Fruit fly (Drosophila melanogaster) whole organism, wandering third instar larva: ENCODE results near the gene PGAP2.

ENCODE experiments used
- Abd-B ChIP-seq: fragments of >200 bp; optimal IDR thresholded peaks from 2 replicates; lab custom pipeline; 2017; ENCODE audit warnings: missing biosample characterization, missing genetic modification characterization
- CG32264 ChIP-seq: fragments of 200-800 bp; sonication (Bioruptor generic); optimal IDR thresholded peaks from 2 replicates; lab custom pipeline; 2016; ENCODE audit warnings: missing biosample characterization, missing genetic modification characterization
- CG9705 ChIP-seq: fragments of 200-800 bp; sonication (Bioruptor generic); optimal IDR thresholded peaks from 2 replicates; lab custom pipeline; 2018; ENCODE audit warnings: missing biosample characterization, mild to moderate bottlenecking, missing genetic modification characterization
- CrebA ChIP-seq: fragments of 200-800 bp; sonication (Bioruptor generic); optimal IDR thresholded peaks from 2 replicates; lab custom pipeline; 2016; ENCODE audit warnings: missing biosample characterization, mild to moderate bottlenecking, missing genetic modification characterization, borderline replicate concordance
- Dfd ChIP-seq: fragments of >200 bp; optimal IDR thresholded peaks from 2 replicates; lab custom pipeline; 2017; ENCODE audit warnings: missing biosample characterization, missing genetic modification characterization
- Dif ChIP-seq: fragments of 200-275, 200-300 bp; sonication (Bioruptor generic); optimal IDR thresholded peaks from 2 replicates; lab custom pipeline; 2018; ENCODE audit warnings: missing biosample characterization, missing genetic modification characterization; ENCODE audit not compliant: partially characterized antibody
- GATAd ChIP-seq: sonication (Bioruptor generic); optimal IDR thresholded peaks from 2 replicates; lab custom pipeline; 2016; ENCODE audit warnings: missing biosample characterization, missing genetic modification characterization
- HLH106 ChIP-seq: fragments of 200-800 bp; optimal IDR thresholded peaks from 3 replicates; lab custom pipeline; 2019; ENCODE audit warnings: missing biosample characterization, mild to moderate bottlenecking, missing genetic modification characterization, moderate library complexity
- Hnf4 ChIP-seq: fragments of 200-800 bp; sonication (Bioruptor generic); optimal IDR thresholded peaks from 2 replicates; lab custom pipeline; 2016; ENCODE audit warnings: missing biosample characterization, mild to moderate bottlenecking, missing genetic modification characterization
- Hr78 ChIP-seq: fragments of >200 bp; optimal IDR thresholded peaks from 2 replicates; lab custom pipeline; 2017; ENCODE audit warnings: missing biosample characterization, missing genetic modification characterization
- Hr83 ChIP-seq: fragments of 200-300 bp; sonication (Bioruptor generic); optimal IDR thresholded peaks from 2 replicates; lab custom pipeline; 2016; ENCODE audit warnings: missing biosample characterization, mild to moderate bottlenecking, missing genetic modification characterization, moderate library complexity; ENCODE audit not compliant: poor library complexity, severe bottlenecking
- Jra ChIP-seq: sonication (Bioruptor generic); optimal IDR thresholded peaks from 2 replicates; lab custom pipeline; 2016; ENCODE audit warnings: missing biosample characterization, missing genetic modification characterization
- Mio ChIP-seq: sonication (Bioruptor generic); optimal IDR thresholded peaks from 2 replicates; lab custom pipeline; 2016; ENCODE audit warnings: missing biosample characterization, missing genetic modification characterization
- Myc ChIP-seq: fragments of >200 bp; optimal IDR thresholded peaks from 2 replicates; lab custom pipeline; 2017
- N ChIP-seq: fragments of >200 bp; optimal IDR thresholded peaks from 2 replicates; lab custom pipeline; 2018; ENCODE audit warnings: missing biosample characterization, missing external identifiers, missing genetic modification characterization
- OdsH ChIP-seq: fragments of 200-800 bp; sonication (Bioruptor generic); optimal IDR thresholded peaks from 2 replicates; lab custom pipeline; 2016; ENCODE audit warnings: missing biosample characterization, mild to moderate bottlenecking, missing genetic modification characterization
- Rel ChIP-seq, 2 experiments: fragments of 200-800 bp; sonication (Bioruptor generic) in 1 of 2; optimal IDR thresholded peaks; 2 replicates in 1 of 2; 3 replicates in 1 of 2; lab custom pipeline; 2016 to 2019; ENCODE audit warnings: mild to moderate bottlenecking in 2 of 2, missing biosample characterization in 2 of 2, missing genetic modification characterization in 2 of 2, moderate library complexity in 1 of 2
- Sp1 ChIP-seq: fragments of 200-800 bp; sonication (Bioruptor generic); optimal IDR thresholded peaks from 3 replicates; lab custom pipeline; 2019; ENCODE audit warnings: missing biosample characterization, mild to moderate bottlenecking, missing genetic modification characterization, moderate library complexity
- Vsx2 ChIP-seq: fragments of 200-300, 225-300 bp; sonication (Bioruptor generic); optimal IDR thresholded peaks from 2 replicates; lab custom pipeline; 2018; ENCODE audit warnings: missing biosample characterization, missing genetic modification characterization; ENCODE audit not compliant: partially characterized antibody
- br ChIP-seq: fragments of 200-800 bp; sonication (Bioruptor generic); optimal IDR thresholded peaks from 2 replicates; lab custom pipeline; 2016; ENCODE audit warnings: missing biosample characterization, missing genetic modification characterization
- brk ChIP-seq: fragments of 200-800 bp; sonication (Bioruptor generic); optimal IDR thresholded peaks from 2 replicates; lab custom pipeline; 2016; ENCODE audit warnings: missing biosample characterization, mild to moderate bottlenecking, missing genetic modification characterization
- dl ChIP-seq, 2 experiments: fragments of 175-275, 200-275 bp in 1 of 2; fragments of 200-275 bp in 1 of 2; sonication (Bioruptor generic); optimal IDR thresholded peaks; lab custom pipeline; 2018; ENCODE audit warnings: mild to moderate bottlenecking in 2 of 2, missing biosample characterization in 2 of 2, missing genetic modification characterization in 2 of 2, moderate library complexity in 2 of 2; ENCODE audit not compliant: partially characterized antibody in 2 of 2, insufficient read depth in 1 of 2
- dmrt93B ChIP-seq: fragments of 200-800 bp; sonication (Bioruptor generic); optimal IDR thresholded peaks from 2 replicates; lab custom pipeline; 2018; ENCODE audit warnings: missing biosample characterization, mild to moderate bottlenecking, missing genetic modification characterization
- dsf ChIP-seq: sonication (Bioruptor generic); optimal IDR thresholded peaks from 2 replicates; lab custom pipeline; 2016; ENCODE audit warnings: missing biosample characterization, missing genetic modification characterization, borderline replicate concordance
- ey ChIP-seq: fragments of 200-800 bp; sonication (Bioruptor generic); optimal IDR thresholded peaks from 2 replicates; lab custom pipeline; 2016; ENCODE audit warnings: missing biosample characterization, missing genetic modification characterization
- foxo ChIP-seq, 2 experiments: fragments of 200-800 bp; sonication (Bioruptor generic); optimal IDR thresholded peaks; 2 replicates in 1 of 2; 3 replicates in 1 of 2; lab custom pipeline; 2016 to 2017; ENCODE audit warnings: missing biosample characterization in 2 of 2, missing genetic modification characterization in 2 of 2
- fru ChIP-seq: fragments of 200-800 bp; sonication (Bioruptor generic); optimal IDR thresholded peaks from 3 replicates; lab custom pipeline; 2016; ENCODE audit warnings: missing biosample characterization, mild to moderate bottlenecking, missing genetic modification characterization
- h ChIP-seq: fragments of 200-800 bp; sonication (Bioruptor generic); optimal IDR thresholded peaks from 3 replicates; lab custom pipeline; 2016; ENCODE audit warnings: missing biosample characterization, mild to moderate bottlenecking, missing genetic modification characterization
- jim ChIP-seq: fragments of 175-275, 200-325 bp; sonication (Bioruptor generic); optimal IDR thresholded peaks from 2 replicates; lab custom pipeline; 2016; ENCODE audit warnings: missing biosample characterization, mild to moderate bottlenecking, missing genetic modification characterization
- lola ChIP-seq: fragments of >200 bp; optimal IDR thresholded peaks from 2 replicates; lab custom pipeline; 2017; ENCODE audit warnings: missing biosample characterization, missing genetic modification characterization
- pan ChIP-seq: fragments of >200 bp; optimal IDR thresholded peaks from 2 replicates; lab custom pipeline; 2017
- psq ChIP-seq: fragments of 200-800 bp; sonication (Bioruptor generic); optimal IDR thresholded peaks from 3 replicates; lab custom pipeline; 2017; ENCODE audit warnings: missing biosample characterization, mild to moderate bottlenecking, missing genetic modification characterization, moderate library complexity
- rgr ChIP-seq: fragments of 200-800 bp; sonication (Bioruptor generic); optimal IDR thresholded peaks from 3 replicates; lab custom pipeline; 2016; ENCODE audit warnings: missing biosample characterization, mild to moderate bottlenecking, missing genetic modification characterization
- sage ChIP-seq: fragments of 200-800 bp; sonication (Bioruptor generic); optimal IDR thresholded peaks from 2 replicates; lab custom pipeline; 2016; ENCODE audit warnings: missing biosample characterization, mild to moderate bottlenecking, missing genetic modification characterization
- sv ChIP-seq: fragments of 200-800 bp; sonication (Bioruptor generic); optimal IDR thresholded peaks from 3 replicates; lab custom pipeline; 2016; ENCODE audit warnings: missing biosample characterization, missing genetic modification characterization
- tai ChIP-seq: sonication (Bioruptor generic); optimal IDR thresholded peaks from 2 replicates; lab custom pipeline; 2016; ENCODE audit warnings: missing biosample characterization, missing genetic modification characterization
- usp ChIP-seq: fragments of >200 bp; optimal IDR thresholded peaks from 2 replicates; lab custom pipeline; 2017; ENCODE audit warnings: missing biosample characterization, missing genetic modification characterization
- woc ChIP-seq: sonication (Bioruptor generic); optimal IDR thresholded peaks from 2 replicates; lab custom pipeline; 2016; ENCODE audit warnings: missing biosample characterization, mild to moderate bottlenecking, missing genetic modification characterization

The PGAP2 gene

DNA sequence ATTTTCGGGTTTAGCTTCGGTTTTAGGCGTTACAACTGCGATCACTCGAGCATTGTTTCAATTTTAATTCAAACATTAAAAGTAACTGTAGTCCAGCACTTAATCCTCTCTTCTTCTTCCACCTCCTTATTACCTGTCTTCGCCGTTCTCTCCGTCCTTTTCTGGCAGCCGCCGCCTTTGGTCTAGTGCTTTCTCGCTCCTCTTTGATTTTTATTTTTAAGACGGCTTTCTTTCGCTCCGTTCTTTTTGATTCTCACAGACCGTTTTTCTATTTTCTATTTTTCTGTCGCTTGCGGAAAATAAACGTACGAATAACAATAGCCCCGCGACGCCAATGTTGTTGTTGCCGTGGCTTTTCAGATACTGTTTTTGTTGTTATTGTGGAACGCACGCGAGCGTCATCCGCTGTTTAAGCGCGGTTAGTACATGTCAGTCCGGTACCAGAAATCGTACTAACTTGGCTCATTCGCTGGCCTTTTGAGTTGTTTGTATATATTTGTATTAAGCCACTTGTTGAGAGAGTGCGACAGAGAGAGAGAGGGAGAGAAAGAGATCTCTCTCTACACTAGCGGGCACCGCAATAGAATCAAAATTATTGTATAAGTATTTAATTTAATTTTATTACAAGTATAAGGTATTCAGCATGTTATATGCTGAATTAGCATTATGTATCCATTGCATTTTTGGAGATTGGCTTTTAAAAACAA is 48.7 kb upstream of the PGAP2 start, which contains the start of gene aru:
Gene aru, minus strand, starts transcription at position 456 of the 707 bp plus-strand sequence.
- peak in 1 of 2 experiments; percentile 56 for TF ChIP-seq dl (GFP tag; optimal IDR thresholded peaks at IDR 0.05; lab: Kevin White, UChicago; ENCODE audit: insufficient read depth in 1 of 2, partially characterized antibody in 2 of 2)
- peak; percentile 37 for TF ChIP-seq brk (GFP tag; lab: Kevin White, UChicago)
- no peak for TF ChIP-seq Rel (GFP tag; optimal IDR thresholded peaks at IDR 0.05; lab: Kevin White, UChicago)
- peak; percentile 6 for TF ChIP-seq Rel (tag; optimal IDR thresholded peaks at IDR 0.05; lab: Kevin White, UChicago)
- no peak for TF ChIP-seq Jra (GFP tag; lab: Kevin White, UChicago)
- TF ChIP-seq Dif (GFP tag; lab: Kevin White, UChicago), result peak; percentile 82
- TF ChIP-seq rgr, result peak; percentile 2
- TF ChIP-seq psq (GFP tag; lab: Kevin White, UChicago), result peak; percentile 38
- peak; percentile 43 for TF ChIP-seq Hnf4 (GFP tag; lab: Kevin White, UChicago)
- TF ChIP-seq h (GFP tag; lab: Kevin White, UChicago), result peak; percentile 48
- peak; percentile 19 for TF ChIP-seq Hr83 (GFP tag; lab: Kevin White, UChicago)
- no peak for TF ChIP-seq ey
- TF ChIP-seq Sp1 (GFP tag; lab: Kevin White, UChicago), result peak; percentile 30
- no peak for TF ChIP-seq lola (GFP tag; lab: Kevin White, UChicago)
- no peak for TF ChIP-seq CG9705 (GFP tag; lab: Kevin White, UChicago)
- TF ChIP-seq sage (GFP tag; lab: Kevin White, UChicago), result peak; percentile 21
- no peak for TF ChIP-seq CG32264 (GFP tag; lab: Kevin White, UChicago)
- peak; percentile 43 for TF ChIP-seq HLH106 (tag; lab: Kevin White, UChicago)
- TF ChIP-seq Dfd (GFP tag; lab: Kevin White, UChicago), result no peak
- peak; percentile 36 for TF ChIP-seq woc (GFP tag; lab: Kevin White, UChicago)
- peak; percentile 68 for TF ChIP-seq fru (GFP tag; lab: Kevin White, UChicago)
- no peak for TF ChIP-seq tai (GFP tag; lab: Kevin White, UChicago)

DNA sequence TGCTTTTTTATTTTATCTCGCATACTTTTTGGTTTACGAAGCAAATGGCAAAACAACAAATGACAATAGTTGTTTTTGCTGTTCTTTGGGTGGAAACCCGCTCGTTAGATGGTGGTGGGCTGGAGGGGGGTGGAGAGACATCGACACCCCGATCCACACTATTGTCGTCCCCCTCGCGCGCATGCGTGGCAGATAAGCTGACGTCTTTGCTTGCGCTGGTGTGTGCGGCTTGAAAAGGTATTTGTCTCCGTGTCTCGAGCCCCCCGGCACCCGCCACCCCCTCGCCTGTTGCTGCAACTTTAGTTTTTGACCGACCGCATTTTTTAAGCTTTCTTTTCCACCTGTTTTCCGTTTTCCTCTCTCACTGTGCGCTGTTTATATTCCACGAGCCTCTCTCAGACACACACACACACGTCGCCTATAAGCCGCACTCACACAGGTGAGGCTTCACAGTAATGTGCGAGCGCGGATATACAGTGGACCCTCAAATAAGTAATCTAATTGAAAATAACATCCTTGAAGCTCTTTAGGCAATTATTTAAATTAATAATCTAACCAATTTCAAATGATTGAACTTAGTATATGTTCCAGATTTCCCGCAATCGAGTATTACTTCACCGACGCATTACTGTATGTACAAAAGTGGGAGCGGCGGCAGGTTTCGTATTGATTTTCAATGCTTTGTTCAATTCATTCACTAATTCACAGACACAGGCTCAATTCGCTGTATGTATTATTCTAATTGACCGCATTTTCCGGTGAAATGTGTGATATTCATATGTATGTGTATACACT is 47.8 kb upstream of the PGAP2 start:
- peak; percentile 95 for TF ChIP-seq CG9705 (GFP tag; lab: Kevin White, UChicago)
- TF ChIP-seq Vsx2 (GFP tag; lab: Kevin White, UChicago), result no peak
- peak; percentile 83 to 97 for TF ChIP-seq foxo (GFP tag; optimal IDR thresholded peaks at IDR 0.05; lab: Kevin White, UChicago)
- TF ChIP-seq dl (GFP tag; optimal IDR thresholded peaks at IDR 0.05; lab: Kevin White, UChicago; ENCODE audit: insufficient read depth in 1 of 2, partially characterized antibody in 2 of 2), result no peak
- TF ChIP-seq CrebA (GFP tag; lab: Kevin White, UChicago), result peak; percentile 75
- TF ChIP-seq Abd-B (GFP tag; lab: Kevin White, UChicago), result no peak
- TF ChIP-seq Rel (GFP tag; optimal IDR thresholded peaks at IDR 0.05; lab: Kevin White, UChicago), result peak; percentile 46
- TF ChIP-seq Rel (tag; optimal IDR thresholded peaks at IDR 0.05; lab: Kevin White, UChicago), result peak; percentile 82
- peak; percentile 95 for TF ChIP-seq tai (GFP tag; lab: Kevin White, UChicago)
- TF ChIP-seq dmrt93B, result peak; percentile 92
- TF ChIP-seq N (GFP tag; lab: Kevin White, UChicago), result no peak
- TF ChIP-seq jim, result peak; percentile 62
- no peak for TF ChIP-seq Myc
- TF ChIP-seq ey, result peak; percentile 98
- TF ChIP-seq rgr, result peak; percentile 97
- peak; percentile 98 for TF ChIP-seq h (GFP tag; lab: Kevin White, UChicago)
- TF ChIP-seq fru (GFP tag; lab: Kevin White, UChicago), result peak; percentile 99
- peak; percentile 95 for TF ChIP-seq Sp1 (GFP tag; lab: Kevin White, UChicago)
- TF ChIP-seq OdsH, result peak; percentile 96
- peak; percentile 88 for TF ChIP-seq Jra (GFP tag; lab: Kevin White, UChicago)
- peak; percentile 92 for TF ChIP-seq sv
- TF ChIP-seq CG32264 (GFP tag; lab: Kevin White, UChicago), result peak; percentile 95
- peak; percentile 86 for TF ChIP-seq GATAd (GFP tag; lab: Kevin White, UChicago)
- TF ChIP-seq pan (lab: Kevin White, UChicago), result no peak
- TF ChIP-seq Hnf4 (GFP tag; lab: Kevin White, UChicago), result peak; percentile 97
- TF ChIP-seq dsf (GFP tag; lab: Kevin White, UChicago), result peak; percentile 75
- TF ChIP-seq woc (GFP tag; lab: Kevin White, UChicago), result peak; percentile 94
- peak; percentile 92 for TF ChIP-seq brk (GFP tag; lab: Kevin White, UChicago)
- no peak for TF ChIP-seq usp
- peak; percentile 75 for TF ChIP-seq Hr83 (GFP tag; lab: Kevin White, UChicago)
- TF ChIP-seq lola (GFP tag; lab: Kevin White, UChicago), result no peak
- peak; percentile 91 for TF ChIP-seq psq (GFP tag; lab: Kevin White, UChicago)
- TF ChIP-seq br (GFP tag; lab: Kevin White, UChicago), result peak; percentile 97
- TF ChIP-seq Dfd (GFP tag; lab: Kevin White, UChicago), result peak; percentile 43
- TF ChIP-seq Hr78 (GFP tag; lab: Kevin White, UChicago), result no peak
- TF ChIP-seq Mio (GFP tag; lab: Kevin White, UChicago), result peak; percentile 74
- TF ChIP-seq Dif (GFP tag; lab: Kevin White, UChicago), result no peak
- TF ChIP-seq sage (GFP tag; lab: Kevin White, UChicago), result peak; percentile 97
- peak; percentile 97 for TF ChIP-seq HLH106 (tag; lab: Kevin White, UChicago)
